Fruit fly (Drosophila melanogaster): ENCODE data around the gene ND-ASHI.

DNA sequence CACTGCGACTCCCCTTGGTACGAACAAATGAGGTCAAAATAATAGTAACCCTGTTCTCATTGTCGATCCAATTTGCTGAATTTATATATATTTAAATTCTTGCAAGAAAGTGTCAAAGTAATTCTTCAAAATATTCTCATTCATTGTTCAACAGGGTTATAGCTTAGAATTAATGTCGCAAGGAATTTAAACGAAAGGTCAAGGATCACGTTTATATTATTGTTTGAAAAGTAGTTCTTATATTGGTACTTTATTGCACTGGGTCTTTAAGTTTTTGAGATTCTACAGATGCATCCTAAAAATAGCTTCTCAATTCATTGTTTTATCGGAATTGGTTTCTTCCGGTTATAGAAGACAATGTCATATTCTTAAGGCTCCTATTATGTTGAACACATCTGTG is 25.0 kb upstream of the ND-ASHI start:
- TF ChIP-seq CG9948 (tag; optimal IDR thresholded peaks at IDR 0.05) = peak; percentile 52
- peak; percentile 53 for TF ChIP-seq CG15710 (tag; optimal IDR thresholded peaks at IDR 0.05)
- no peak for TF ChIP-seq rn (GFP tag; IDR thresholded peaks at IDR 0.05)
- TF ChIP-seq CG14655 (GFP tag; optimal IDR thresholded peaks at IDR 0.05) = peak; percentile 65
- TF ChIP-seq CG17806 (tag; optimal IDR thresholded peaks at IDR 0.05) = peak; percentile 28
- TF ChIP-seq CG8301 (tag; optimal IDR thresholded peaks at IDR 0.05) = peak; percentile 49
- peak; percentile 63 for TF ChIP-seq CG8159 (tag; optimal IDR thresholded peaks at IDR 0.05)
- TF ChIP-seq gl (tag; optimal IDR thresholded peaks at IDR 0.05) = no peak
- TF ChIP-seq Ets98B (GFP tag; IDR thresholded peaks at IDR 0.05) = no peak
- no peak for TF ChIP-seq Snoo (tag; optimal IDR thresholded peaks at IDR 0.05)
- no peak for TF ChIP-seq D1 (tag; optimal IDR thresholded peaks at IDR 0.05)
- TF ChIP-seq CG13204 (GFP tag; optimal IDR thresholded peaks at IDR 0.05) = no peak

All from whole organism, pupa.